Fruit fly (Drosophila melanogaster) whole organism, embryonic: ENCODE measurements around the gene NimC2.

Experiments
- Asciz ChIP-seq: fragments of 200-800 bp; sonication (Bioruptor generic); optimal IDR thresholded peaks from 2 replicates; lab custom pipeline; 2017; ENCODE audit warnings: missing biosample characterization, mild to moderate bottlenecking, missing genetic modification characterization, missing genetic modification reagents
- Atf6 ChIP-seq: fragments of 200-800 bp; sonication (Bioruptor generic); IDR thresholded peaks from 2 replicates; pipeline ENCODE4 v1.3.6; 2022; ENCODE audit warnings: missing biosample characterization, missing genetic modification characterization
- BtbVII ChIP-seq: fragments of 200-800 bp; sonication (Bioruptor generic); optimal IDR thresholded peaks from 3 replicates; lab custom pipeline; 2017; ENCODE audit warnings: missing biosample characterization, mild to moderate bottlenecking, missing genetic modification characterization
- CG10147 ChIP-seq: fragments of 200-800 bp; sonication (Bioruptor generic); optimal IDR thresholded peaks from 2 replicates; lab custom pipeline; 2019; ENCODE audit warnings: missing biosample characterization, mild to moderate bottlenecking, missing genetic modification characterization, moderate library complexity
- CG11247 ChIP-seq: fragments of 200-800 bp; sonication (Bioruptor generic); IDR thresholded peaks from 2 replicates; pipeline ENCODE4 v1.3.6; 2022; ENCODE audit warnings: missing biosample characterization, missing genetic modification characterization
- CG12236 ChIP-seq: fragments of 200-800 bp; sonication (Bioruptor generic); optimal IDR thresholded peaks from 2 replicates; lab custom pipeline; 2016; ENCODE audit warnings: missing biosample characterization, missing genetic modification characterization
- CG12942 ChIP-seq: fragments of 200-800 bp; sonication (Bioruptor generic); optimal IDR thresholded peaks from 3 replicates; lab custom pipeline; 2016; ENCODE audit warnings: missing biosample characterization, missing genetic modification characterization
- CG13775 ChIP-seq: fragments of 200-800 bp; sonication (Bioruptor generic); optimal IDR thresholded peaks from 3 replicates; lab custom pipeline; 2017; ENCODE audit warnings: missing biosample characterization, mild to moderate bottlenecking, missing genetic modification characterization
- CG15479 ChIP-seq: fragments of 200-800 bp; sonication (Bioruptor generic); optimal IDR thresholded peaks from 3 replicates; lab custom pipeline; 2019; ENCODE audit warnings: missing biosample characterization, mild to moderate bottlenecking, missing genetic modification characterization, moderate library complexity
- CG17186 ChIP-seq: fragments of 200-800 bp; sonication (Bioruptor generic); optimal IDR thresholded peaks from 3 replicates; lab custom pipeline; 2017; ENCODE audit warnings: missing biosample characterization, missing genetic modification reagents, missing genetic modification characterization
- CG17359 ChIP-seq: fragments of 200-800 bp; sonication (Bioruptor generic); optimal IDR thresholded peaks from 3 replicates; lab custom pipeline; 2018; ENCODE audit warnings: missing biosample characterization, mild to moderate bottlenecking, missing genetic modification characterization, moderate library complexity
- CG17568 ChIP-seq: fragments of 200-800 bp; sonication (Bioruptor generic); optimal IDR thresholded peaks from 2 replicates; lab custom pipeline; 2018; ENCODE audit warnings: missing biosample characterization, mild to moderate bottlenecking, missing genetic modification characterization, moderate library complexity
- CG18619 ChIP-seq: fragments of 200-800 bp; sonication (Bioruptor generic); optimal IDR thresholded peaks from 3 replicates; lab custom pipeline; 2017; ENCODE audit warnings: missing biosample characterization, mild to moderate bottlenecking, missing genetic modification characterization
- CG3995 ChIP-seq: fragments of 200-800 bp; sonication (Bioruptor generic); optimal IDR thresholded peaks from 3 replicates; lab custom pipeline; 2016; ENCODE audit warnings: missing biosample characterization, missing genetic modification characterization
- CG4707 ChIP-seq: fragments of 200-800 bp; sonication (Bioruptor generic); optimal IDR thresholded peaks from 2 replicates; lab custom pipeline; 2018; ENCODE audit warnings: missing biosample characterization, mild to moderate bottlenecking, missing genetic modification characterization, moderate library complexity
- CG6854 ChIP-seq: fragments of 200-800 bp; sonication (Bioruptor generic); optimal IDR thresholded peaks from 3 replicates; lab custom pipeline; 2017; ENCODE audit warnings: missing biosample characterization, mild to moderate bottlenecking, missing genetic modification characterization
- CG7271 ChIP-seq: fragments of 200-800 bp; sonication (Bioruptor generic); optimal IDR thresholded peaks from 2 replicates; lab custom pipeline; 2018; ENCODE audit warnings: missing biosample characterization, mild to moderate bottlenecking, missing genetic modification characterization, moderate library complexity
- CG9437 ChIP-seq: fragments of 200-800 bp; sonication (Bioruptor generic); optimal IDR thresholded peaks from 2 replicates; lab custom pipeline; 2018; ENCODE audit warnings: missing biosample characterization, mild to moderate bottlenecking, missing genetic modification characterization
- CG9817 ChIP-seq: fragments of 200-800 bp; sonication (Bioruptor generic); optimal IDR thresholded peaks from 2 replicates; lab custom pipeline; 2018; ENCODE audit warnings: missing biosample characterization, mild to moderate bottlenecking, missing genetic modification characterization, moderate library complexity
- CHES-1-like ChIP-seq: fragments of 200-800 bp; sonication (Bioruptor generic); optimal IDR thresholded peaks from 2 replicates; lab custom pipeline; 2016; ENCODE audit warnings: missing biosample characterization, missing genetic modification characterization
- CTCF ChIP-seq: fragments of 200-800 bp; sonication (Bioruptor generic); optimal IDR thresholded peaks from 2 replicates; lab custom pipeline; 2017; ENCODE audit warnings: missing biosample characterization, mild to moderate bottlenecking, missing genetic modification characterization, moderate library complexity
- CkIIα-i1 ChIP-seq: fragments of 200-800 bp; sonication (Bioruptor generic); IDR thresholded peaks from 2 replicates; pipeline ENCODE4 v1.3.6; 2022; ENCODE audit warnings: missing biosample characterization, missing genetic modification characterization
- Dfd ChIP-seq, 2 experiments: fragments of >200 bp; optimal IDR thresholded peaks; 2 replicates each; lab custom pipeline; 2017; ENCODE audit warnings: missing biosample characterization in 2 of 2, missing genetic modification characterization in 2 of 2
- Dp ChIP-seq: fragments of 200-800 bp; sonication (Bioruptor generic); optimal IDR thresholded peaks from 2 replicates; lab custom pipeline; 2018; ENCODE audit warnings: missing biosample characterization, mild to moderate bottlenecking, missing genetic modification characterization, moderate library complexity
- Fer1 ChIP-seq: fragments of 200-800 bp; sonication (Bioruptor generic); optimal IDR thresholded peaks from 2 replicates; lab custom pipeline; 2017; ENCODE audit warnings: missing biosample characterization, mild to moderate bottlenecking, missing genetic modification characterization
- Fer3 ChIP-seq: fragments of 200-800 bp; sonication (Bioruptor generic); optimal IDR thresholded peaks from 2 replicates; lab custom pipeline; 2018; ENCODE audit warnings: missing biosample characterization, mild to moderate bottlenecking, missing genetic modification characterization, moderate library complexity
- HLH4C ChIP-seq: fragments of 200-800 bp; sonication (Bioruptor generic); IDR thresholded peaks from 3 replicates; pipeline ENCODE4 v1.3.6; 2022; ENCODE audit warnings: missing biosample characterization, missing genetic modification characterization; ENCODE audit not compliant: partially characterized antibody
- HLH54F ChIP-seq: fragments of 200-800 bp; sonication (Bioruptor generic); optimal IDR thresholded peaks from 3 replicates; lab custom pipeline; 2016; ENCODE audit warnings: missing biosample characterization, missing genetic modification characterization
- Hey ChIP-seq: fragments of 200-800 bp; sonication (Bioruptor generic); optimal IDR thresholded peaks from 3 replicates; lab custom pipeline; 2018; ENCODE audit warnings: missing biosample characterization, mild to moderate bottlenecking, missing genetic modification characterization
- Hr51 ChIP-seq, 2 experiments: fragments of 200-800 bp; sonication (Bioruptor generic); optimal IDR thresholded peaks; 2 replicates in 1 of 2; 3 replicates in 1 of 2; lab custom pipeline; 2016 to 2018; ENCODE audit warnings: missing biosample characterization in 2 of 2, missing genetic modification characterization in 2 of 2, mild to moderate bottlenecking in 1 of 2, moderate library complexity in 1 of 2
- Jarid2 ChIP-seq: fragments of 200-800 bp; sonication (Bioruptor generic); optimal IDR thresholded peaks from 3 replicates; lab custom pipeline; 2017; ENCODE audit warnings: mild to moderate bottlenecking, missing biosample characterization, missing genetic modification reagents, missing genetic modification characterization
- PHDP ChIP-seq: fragments of 200-800 bp; sonication (Bioruptor generic); optimal IDR thresholded peaks from 3 replicates; lab custom pipeline; 2018; ENCODE audit warnings: missing biosample characterization, mild to moderate bottlenecking, missing genetic modification characterization, moderate library complexity
- Stat92E ChIP-seq, 3 experiments: fragments of >200 bp in 2 of 3; fragments of 200-800 bp in 1 of 3; sonication (Bioruptor generic) in 1 of 3; optimal IDR thresholded peaks; 2 replicates each; lab custom pipeline; 2017 to 2019; ENCODE audit warnings: missing biosample characterization in 3 of 3, missing genetic modification characterization in 3 of 3, mild to moderate bottlenecking in 1 of 3, moderate library complexity in 1 of 3
- Xbp1 ChIP-seq: fragments of 200-800 bp; sonication (Bioruptor generic); optimal IDR thresholded peaks from 3 replicates; lab custom pipeline; 2016; ENCODE audit warnings: missing biosample characterization, mild to moderate bottlenecking, missing genetic modification characterization
- ap ChIP-seq: fragments of 200-800 bp; sonication (Bioruptor generic); IDR thresholded peaks from 2 replicates; pipeline ENCODE4 v1.3.6; 2022; ENCODE audit warnings: missing biosample characterization, missing genetic modification characterization
- cato ChIP-seq: fragments of 200-800 bp; sonication (Bioruptor generic); optimal IDR thresholded peaks from 2 replicates; lab custom pipeline; 2016; ENCODE audit warnings: missing biosample characterization, missing genetic modification characterization, borderline replicate concordance
- chif ChIP-seq, 2 experiments: fragments of 200-800 bp; sonication (Bioruptor generic); optimal IDR thresholded peaks; 3 replicates each; lab custom pipeline; 2016; ENCODE audit warnings: missing biosample characterization in 2 of 2, missing genetic modification characterization in 2 of 2
- dan ChIP-seq: fragments of 200-800 bp; sonication (Bioruptor generic); IDR thresholded peaks from 2 replicates; pipeline ENCODE4 v1.3.6; 2022; ENCODE audit warnings: missing biosample characterization, missing genetic modification characterization
- disco-r ChIP-seq: fragments of 200-800 bp; sonication (Bioruptor generic); optimal IDR thresholded peaks from 2 replicates; lab custom pipeline; 2016; ENCODE audit warnings: missing biosample characterization, missing genetic modification characterization
- en ChIP-seq: fragments of 200-800 bp; sonication (Bioruptor generic); optimal IDR thresholded peaks from 2 replicates; lab custom pipeline; 2016; ENCODE audit warnings: missing biosample characterization, missing genetic modification characterization
- eve ChIP-seq, 2 experiments: fragments of >200 bp; optimal IDR thresholded peaks; 2 replicates each; lab custom pipeline; 2017; ENCODE audit warnings: missing biosample characterization in 2 of 2, missing genetic modification characterization in 2 of 2
- gcm ChIP-seq: fragments of 200-800 bp; sonication (Bioruptor generic); optimal IDR thresholded peaks from 2 replicates; lab custom pipeline; 2019; ENCODE audit warnings: missing biosample characterization, mild to moderate bottlenecking, missing genetic modification characterization, moderate library complexity
- gt ChIP-seq: fragments of 200-800 bp; sonication (Bioruptor generic); IDR thresholded peaks from 2 replicates; pipeline ENCODE4 v1.3.6; 2022; ENCODE audit warnings: missing biosample characterization, missing genetic modification characterization
- kah ChIP-seq: fragments of 200-800 bp; sonication (Bioruptor generic); optimal IDR thresholded peaks from 2 replicates; lab custom pipeline; 2018; ENCODE audit warnings: missing biosample characterization, mild to moderate bottlenecking, missing genetic modification characterization
- onecut ChIP-seq: fragments of 200-800 bp; sonication (Bioruptor generic); IDR thresholded peaks from 2 replicates; pipeline ENCODE4 v1.3.6; 2022; ENCODE audit warnings: missing biosample characterization, missing genetic modification characterization
- pum ChIP-seq: fragments of 200-800 bp; sonication (Bioruptor generic); optimal IDR thresholded peaks from 2 replicates; lab custom pipeline; 2016; ENCODE audit warnings: missing biosample characterization, missing genetic modification characterization
- ranshi ChIP-seq: fragments of 200-800 bp; sonication (Bioruptor generic); IDR thresholded peaks from 2 replicates; pipeline ENCODE4 v1.3.6; 2022; ENCODE audit warnings: missing biosample characterization, missing genetic modification characterization
- repo ChIP-seq: fragments of 200-800 bp; sonication (Bioruptor generic); optimal IDR thresholded peaks from 2 replicates; lab custom pipeline; 2016; ENCODE audit warnings: missing biosample characterization, missing genetic modification characterization
- tin ChIP-seq: fragments of 200-800 bp; sonication (Bioruptor generic); optimal IDR thresholded peaks from 3 replicates; lab custom pipeline; 2016; ENCODE audit warnings: missing biosample characterization, missing genetic modification characterization

The NimC2 gene

DNA sequence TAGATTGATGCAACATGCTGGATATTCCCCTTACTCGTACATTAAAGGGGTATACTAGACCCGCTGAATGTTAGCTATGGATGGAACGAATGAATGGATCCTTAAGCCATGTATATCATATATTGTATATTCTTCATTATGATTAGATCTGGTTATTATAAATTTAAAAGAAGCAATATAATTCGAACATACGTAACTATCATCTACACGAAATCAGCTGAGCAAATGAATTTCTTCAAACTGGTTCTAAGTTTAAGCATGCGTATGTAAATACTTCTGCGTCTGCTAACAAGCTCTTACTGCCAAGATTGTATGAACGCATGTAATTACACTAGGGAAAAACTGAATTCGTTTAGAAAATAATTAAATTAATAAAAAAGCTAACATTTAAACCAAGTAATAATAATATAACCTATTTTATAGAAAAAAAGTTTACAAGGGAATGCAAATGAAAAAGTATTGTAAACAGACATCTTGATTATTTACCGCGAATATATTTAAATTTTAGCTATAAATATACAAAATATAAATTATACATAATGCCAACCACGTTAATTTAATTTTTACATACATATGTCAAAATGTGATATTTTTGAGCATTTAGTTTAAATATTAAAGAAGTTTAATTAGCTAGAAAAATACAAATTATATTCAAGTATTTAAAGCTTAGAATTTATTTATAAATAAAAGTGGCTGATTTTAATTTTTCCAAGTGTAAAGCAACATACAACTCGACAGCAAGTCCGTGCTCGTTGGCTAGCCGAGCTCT, 41.1 kb downstream of the NimC2 start (continued):
- TF ChIP-seq en (no peak), Stat92E (GFP tag; optimal IDR thresholded peaks at IDR 0.05; lab: Kevin White, UChicago) (no peak), CG13775 (GFP tag; lab: Kevin White, UChicago) (peak; percentile 56), Fer1 (GFP tag; lab: Kevin White, UChicago) (peak; percentile 39), Dp (GFP tag; lab: Kevin White, UChicago) (no peak), CTCF (GFP tag; lab: Kevin White, UChicago) (no peak), CHES-1-like (no peak), CG3995 (GFP tag; lab: Kevin White, UChicago) (peak; percentile 0), repo (GFP tag; lab: Kevin White, UChicago) (no peak), CG4707 (GFP tag; lab: Kevin White, UChicago) (peak; percentile 55), CG10147 (peak; percentile 71), Jarid2 (GFP tag; lab: Kevin White, UChicago) (no peak), gt (GFP tag; lab: Robert Waterston, UW) (peak; percentile 53; the same call in 1 of the 2 replicates), CG17186 (no peak), CG12942 (peak; percentile 14), HLH4C (GFP tag; lab: Robert Waterston, UW) (no peak), dan (no peak), CG15479 (GFP tag; lab: Kevin White, UChicago) (no peak), CG11247 (no peak), PHDP (tag; lab: Kevin White, UChicago) (peak; percentile 62), CG12236 (no peak), CG6854 (no peak), Fer3 (tag; lab: Kevin White, UChicago) (peak; percentile 36), kah (no peak), tin (peak; percentile 54), onecut (GFP tag; lab: Robert Waterston, UW) (0 out of 2 replicates have a peak, but pooled peaks have one; percentile 18), Hey (tag; lab: Kevin White, UChicago) (no peak), BtbVII (GFP tag; lab: Kevin White, UChicago) (no peak), Dfd (GFP tag; optimal IDR thresholded peaks at IDR 0.05; lab: Kevin White, UChicago) (peak in 1 of 2 experiments; percentile 31), CG9437 (peak; percentile 87), ap (GFP tag; lab: Robert Waterston, UW) (0 out of 2 replicates have a peak, but pooled peaks have one; percentile 5), disco-r (no peak), Xbp1 (GFP tag; lab: Kevin White, UChicago) (peak; percentile 50), CkIIα-i1 (GFP tag; lab: Robert Waterston, UW) (no peak), CG9817 (tag; lab: Kevin White, UChicago) (peak; percentile 10), CG18619 (GFP tag; lab: Kevin White, UChicago) (peak; percentile 74), pum (peak; percentile 22), ranshi (GFP tag; lab: Robert Waterston, UW) (peak; percentile 61), gcm (peak; percentile 17), cato (no peak), Asciz (peak; percentile 17), CG7271 (tag; lab: Kevin White, UChicago) (peak; percentile 60), chif (GFP tag; optimal IDR thresholded peaks at IDR 0.05; lab: Kevin White, UChicago) (peak in 1 of 2 experiments; percentile 43), eve (GFP tag; optimal IDR thresholded peaks at IDR 0.05; lab: Kevin White, UChicago) (peak in 1 of 2 experiments; percentile 35), CG17359 (tag; lab: Kevin White, UChicago) (peak; percentile 66), Atf6 (no peak; the same call in 1 of the 2 replicates), CG17568 (peak; percentile 43), Hr51 (GFP tag; optimal IDR thresholded peaks at IDR 0.05; lab: Kevin White, UChicago) (peak; percentile 7 to 76), HLH54F (peak; percentile 28)
